Worm (Caenorhabditis elegans): ENCODE data around the gene srab-8.

- no peak for TF ChIP-seq blmp-1 (tag; optimal IDR thresholded peaks at IDR 0.05; ENCODE audit: insufficient read depth)
- no peak for TF ChIP-seq elt-3 (tag; optimal IDR thresholded peaks at IDR 0.05)
- no peak for TF ChIP-seq elt-1 (tag; optimal IDR thresholded peaks at IDR 0.05)
- no peak for TF ChIP-seq R02D3.7 (tag; optimal IDR thresholded peaks at IDR 0.05)
- TF ChIP-seq snpc-4 (tag; optimal IDR thresholded peaks at IDR 0.05) = no peak
- TF ChIP-seq unc-39 (tag; optimal IDR thresholded peaks at IDR 0.05) = no peak
- TF ChIP-seq nhr-11 (tag; optimal IDR thresholded peaks at IDR 0.05) = no peak
- no peak for TF ChIP-seq ceh-82 (tag; optimal IDR thresholded peaks at IDR 0.05)
- TF ChIP-seq nhr-6 (tag; optimal IDR thresholded peaks at IDR 0.05) = no peak
- no peak for TF ChIP-seq unc-55 (GFP tag; optimal IDR thresholded peaks at IDR 0.05)
- TF ChIP-seq C34F6.9 (tag; optimal IDR thresholded peaks at IDR 0.05) = no peak
- TF ChIP-seq nhr-237 (tag; optimal IDR thresholded peaks at IDR 0.05) = no peak
- TF ChIP-seq peb-1 (tag; optimal IDR thresholded peaks at IDR 0.05) = no peak
These were observed 17.9 kb upstream of the srab-8 start for ce11 chrV:3158379-3158778.

Measured in whole organism, L2 larva.